Fruit fly (Drosophila melanogaster): ENCODE measurements around the gene CG12725.

Gene CG12725

DNA sequence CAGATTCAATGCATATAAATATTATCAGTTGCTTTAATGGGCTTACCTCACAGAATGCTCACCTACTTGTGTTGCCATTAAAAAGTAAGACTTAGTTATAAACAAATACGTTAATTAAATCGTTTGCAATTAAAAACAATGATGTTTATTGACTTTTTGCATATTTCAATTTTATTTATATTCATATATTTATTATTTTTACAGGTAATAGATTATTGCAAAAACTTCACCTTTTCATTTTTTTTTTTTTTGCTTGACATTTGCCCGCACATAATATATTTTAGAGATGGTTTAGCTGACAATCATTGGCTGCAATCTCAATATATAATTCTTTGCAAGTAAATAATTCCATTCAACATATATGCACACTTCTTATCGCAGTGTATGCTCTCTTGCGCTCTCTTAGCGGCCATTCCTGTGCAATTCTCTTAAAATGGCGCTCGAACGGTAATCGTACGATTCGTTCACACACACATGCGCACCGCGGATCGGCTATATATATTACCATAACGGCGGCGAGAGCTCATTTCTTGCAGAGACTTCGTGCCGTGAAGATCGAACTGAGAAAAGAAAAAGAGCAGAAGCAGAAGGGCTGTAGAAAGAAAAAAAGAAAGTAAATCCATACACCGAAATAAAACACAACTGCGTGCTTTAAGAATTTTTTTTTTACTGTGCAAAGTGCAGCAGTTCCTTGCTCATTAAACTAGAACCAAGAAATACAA, 6.1 kb downstream of the CG12725 start, which contains the start of gene Bcat (continued):
- TF ChIP-seq CG1647 (GFP tag; optimal IDR thresholded peaks at IDR 0.05): no peak
- TF ChIP-seq sna (GFP tag; IDR thresholded peaks at IDR 0.05; ENCODE audit: partially characterized antibody): no peak
- peak; percentile 54; the same call in 1 of the 2 replicates for TF ChIP-seq CG7372 (GFP tag; IDR thresholded peaks at IDR 0.05)
- peak; percentile 37; the same call in 1 of the 2 replicates for TF ChIP-seq E2f2 (GFP tag; IDR thresholded peaks at IDR 0.05)
- TF ChIP-seq Hmx (GFP tag; optimal IDR thresholded peaks at IDR 0.05): no peak
- TF ChIP-seq tio (GFP tag; optimal IDR thresholded peaks at IDR 0.05): peak; percentile 62
- TF ChIP-seq gce (GFP tag; IDR thresholded peaks at IDR 0.05): 0 out of 3 replicates have a peak, but pooled peaks have one; percentile 17
- peak in 1 of 2 experiments; percentile 25 for TF ChIP-seq chif (GFP tag; optimal IDR thresholded peaks at IDR 0.05)
- TF ChIP-seq toy (GFP tag; IDR thresholded peaks at IDR 0.05): no peak
- no peak; the same call in 2 of the 3 replicates for TF ChIP-seq B-H1 (GFP tag; IDR thresholded peaks at IDR 0.05)
- TF ChIP-seq CG10274 (GFP tag; optimal IDR thresholded peaks at IDR 0.05): peak; percentile 77
- TF ChIP-seq CG4730 (GFP tag; IDR thresholded peaks at IDR 0.05): 0 out of 2 replicates have a peak, but pooled peaks have one; percentile 33
- peak; percentile 28 for TF ChIP-seq tup (GFP tag; optimal IDR thresholded peaks at IDR 0.05)
- peak; percentile 82 for TF ChIP-seq CG31441 (GFP tag; IDR thresholded peaks at IDR 0.05)
- peak; percentile 70 for TF ChIP-seq CG18599 (GFP tag; optimal IDR thresholded peaks at IDR 0.05)
- peak; percentile 74 for TF ChIP-seq CG6689 (GFP tag; IDR thresholded peaks at IDR 0.05)
- TF ChIP-seq sug (tag; optimal IDR thresholded peaks at IDR 0.05): peak; percentile 18
- no peak for TF ChIP-seq Camta (GFP tag; optimal IDR thresholded peaks at IDR 0.05)
- TF ChIP-seq pan (optimal IDR thresholded peaks at IDR 0.05): no peak
- TF ChIP-seq pan (GFP tag; optimal IDR thresholded peaks at IDR 0.05 in 1 of 2, IDR thresholded peaks at IDR 0.05 in 1 of 2): peak in 1 of 2 experiments; percentile 6
- TF ChIP-seq nom (GFP tag; optimal IDR thresholded peaks at IDR 0.05): peak; percentile 57
- TF ChIP-seq Kr (GFP tag; optimal IDR thresholded peaks at IDR 0.05): no peak
- TF ChIP-seq NK7.1 (GFP tag; optimal IDR thresholded peaks at IDR 0.05): no peak
- no peak for TF ChIP-seq usp (GFP tag; optimal IDR thresholded peaks at IDR 0.05)
- no peak for TF ChIP-seq kni (GFP tag; optimal IDR thresholded peaks at IDR 0.05)
- no peak for TF ChIP-seq CG1832 (GFP tag; optimal IDR thresholded peaks at IDR 0.05)
- no peak for TF ChIP-seq CG14014 (GFP tag; IDR thresholded peaks at IDR 0.05)
- peak; percentile 84 for TF ChIP-seq sens (GFP tag)
- TF ChIP-seq sqz (GFP tag; optimal IDR thresholded peaks at IDR 0.05): peak; percentile 12
- TF ChIP-seq Doc2 (GFP tag; IDR thresholded peaks at IDR 0.05): no peak
- TF ChIP-seq Hr39 (optimal IDR thresholded peaks at IDR 0.05): no peak
- TF ChIP-seq CG9609 (GFP tag; optimal IDR thresholded peaks at IDR 0.05): peak; percentile 24
- TF ChIP-seq CG1529 (GFP tag; optimal IDR thresholded peaks at IDR 0.05): peak; percentile 2
- peak; percentile 60 for TF ChIP-seq Abd-B (GFP tag; optimal IDR thresholded peaks at IDR 0.05)
- no peak for TF ChIP-seq fru (optimal IDR thresholded peaks at IDR 0.05)
- TF ChIP-seq CG34224 (GFP tag; IDR thresholded peaks at IDR 0.05; ENCODE audit: partially characterized antibody): 0 out of 3 replicates have a peak, but pooled peaks have one; percentile 13
- no peak for TF ChIP-seq MESR4 (GFP tag; optimal IDR thresholded peaks at IDR 0.05)
- no peak for TF ChIP-seq emc (GFP tag; optimal IDR thresholded peaks at IDR 0.05)
- TF ChIP-seq Hr3 (GFP tag; optimal IDR thresholded peaks at IDR 0.05): peak; percentile 72
- TF ChIP-seq CG15269 (tag; optimal IDR thresholded peaks at IDR 0.05): peak; percentile 84
- 0 out of 2 replicates have a peak, but pooled peaks have one; percentile 49 for TF ChIP-seq stc (GFP tag; IDR thresholded peaks at IDR 0.05)
- TF ChIP-seq CG2120 (GFP tag; optimal IDR thresholded peaks at IDR 0.05): peak; percentile 77
- peak; percentile 57; the same call in 1 of the 2 replicates for TF ChIP-seq Atf6 (GFP tag; IDR thresholded peaks at IDR 0.05)
- peak; percentile 28 for TF ChIP-seq CG10654 (GFP tag; optimal IDR thresholded peaks at IDR 0.05)
- peak; percentile 18 to 55 for TF ChIP-seq dpn (GFP tag; optimal IDR thresholded peaks at IDR 0.05)
- TF ChIP-seq nau (GFP tag; optimal IDR thresholded peaks at IDR 0.05): no peak
- TF ChIP-seq CrebB (tag; optimal IDR thresholded peaks at IDR 0.05): no peak
- TF ChIP-seq bowl (GFP tag; IDR thresholded peaks at IDR 0.05): 0 out of 2 replicates have a peak, but pooled peaks have one; percentile 8
- peak; percentile 68; the same call in 1 of the 2 replicates for TF ChIP-seq Rfx (GFP tag; IDR thresholded peaks at IDR 0.05)
- peak; percentile 4; the same call in 1 of the 3 replicates for TF ChIP-seq zfh1 (GFP tag; IDR thresholded peaks at IDR 0.05)
- TF ChIP-seq peb (GFP tag; IDR thresholded peaks at IDR 0.05): no peak
